Worm (Caenorhabditis elegans) whole organism, L3 larva: ENCODE measurements around the gene frl-1.
A peak's percentile ranks its signal among the peaks of the same experiment; 100 is the strongest.

Experiments
- R02D3.7 ChIP-seq: fragments of 150-350 bp; optimal IDR thresholded peaks from 2 replicates; lab custom pipeline; 2014; ENCODE audit warnings: missing biosample characterization, missing genetic modification characterization
- aly-2 ChIP-seq: fragments of 150-350 bp; optimal IDR thresholded peaks from 2 replicates; lab custom pipeline; 2014; ENCODE audit warnings: missing biosample characterization, missing genetic modification characterization
- ceh-28 ChIP-seq: fragments of 150-350 bp; optimal IDR thresholded peaks from 2 replicates; lab custom pipeline; 2014; ENCODE audit warnings: missing biosample characterization, missing genetic modification reagents, missing genetic modification characterization
- daf-12 ChIP-seq: fragments of 150-350 bp; optimal IDR thresholded peaks from 2 replicates; lab custom pipeline; 2014; ENCODE audit warnings: missing biosample characterization, missing genetic modification reagents, missing genetic modification characterization
- egl-27 ChIP-seq: sonication (generic microtip); optimal IDR thresholded peaks from 4 replicates; lab custom pipeline; 2017; ENCODE audit warnings: missing biosample characterization, missing genetic modification reagents, missing genetic modification characterization
- elt-2 ChIP-seq: sonication (generic microtip); optimal IDR thresholded peaks from 2 replicates; lab custom pipeline; 2016; ENCODE audit warnings: missing genetic modification reagents, mild to moderate bottlenecking, missing genetic modification characterization, missing compliant biosample characterization
- eor-1 ChIP-seq, 2 experiments: fragments of 150-350 bp; optimal IDR thresholded peaks; 2 replicates each; lab custom pipeline; 2014 to 2018; ENCODE audit warnings: missing biosample characterization in 2 of 2, missing genetic modification characterization in 2 of 2
- fkh-10 ChIP-seq: sonication (generic microtip); optimal IDR thresholded peaks from 2 replicates; lab custom pipeline; 2017; ENCODE audit warnings: missing biosample characterization, missing genetic modification reagents, missing genetic modification characterization
- fkh-2 ChIP-seq: fragments of 150-350 bp; optimal IDR thresholded peaks from 2 replicates; lab custom pipeline; 2014; ENCODE audit warnings: missing biosample characterization, missing genetic modification reagents, missing genetic modification characterization
- hmg-11 ChIP-seq: sonication (generic microtip); optimal IDR thresholded peaks from 2 replicates; lab custom pipeline; 2016; ENCODE audit warnings: missing genetic modification characterization, missing compliant biosample characterization
- jun-1 ChIP-seq: fragments of 150-350 bp; optimal IDR thresholded peaks from 2 replicates; lab custom pipeline; 2014; ENCODE audit warnings: missing biosample characterization, missing genetic modification reagents, missing genetic modification characterization
- lin-39 ChIP-seq: fragments of 150-350 bp; optimal IDR thresholded peaks from 2 replicates; lab custom pipeline; 2018; ENCODE audit warnings: missing biosample characterization, missing genetic modification reagents, missing genetic modification characterization
- lsy-12 ChIP-seq: sonication (generic microtip); optimal IDR thresholded peaks from 2 replicates; lab custom pipeline; 2016; ENCODE audit warnings: mild to moderate bottlenecking, missing genetic modification characterization, missing compliant biosample characterization
- mml-1 ChIP-seq: fragments of 150-350 bp; sonication (generic microtip); optimal IDR thresholded peaks from 3 replicates; lab custom pipeline; 2014; ENCODE audit warnings: missing biosample characterization, missing genetic modification characterization
- nfya-1 ChIP-seq: sonication (generic microtip); optimal IDR thresholded peaks from 2 replicates; lab custom pipeline; 2017; ENCODE audit warnings: missing genetic modification characterization, mild to moderate bottlenecking, missing compliant biosample characterization, antibody characterized with exemption, moderate library complexity; ENCODE audit not compliant: insufficient read depth
- nhr-23 ChIP-seq: fragments of 150-350 bp; optimal IDR thresholded peaks from 2 replicates; lab custom pipeline; 2014; ENCODE audit warnings: missing biosample characterization, missing genetic modification reagents, missing genetic modification characterization
- nhr-25 ChIP-seq: sonication (generic microtip); optimal IDR thresholded peaks from 2 replicates; lab custom pipeline; 2017; ENCODE audit warnings: missing biosample characterization, missing genetic modification characterization
- nhr-28 ChIP-seq: fragments of 150-350 bp; optimal IDR thresholded peaks from 2 replicates; lab custom pipeline; 2014; ENCODE audit warnings: missing biosample characterization, missing genetic modification characterization
- nhr-43 ChIP-seq: sonication (generic microtip); optimal IDR thresholded peaks from 2 replicates; lab custom pipeline; 2016; ENCODE audit warnings: mild to moderate bottlenecking, missing genetic modification characterization, missing compliant biosample characterization; ENCODE audit not compliant: poor library complexity, severe bottlenecking
- nhr-76 ChIP-seq: fragments of 150-350 bp; sonication (generic microtip); optimal IDR thresholded peaks from 5 replicates; lab custom pipeline; 2014; ENCODE audit warnings: missing biosample characterization, missing genetic modification characterization
- nhr-77 ChIP-seq: fragments of 150-350 bp; optimal IDR thresholded peaks from 2 replicates; lab custom pipeline; 2014; ENCODE audit warnings: missing biosample characterization, missing genetic modification characterization
- pha-4 ChIP-seq: fragments of 150-350 bp; optimal IDR thresholded peaks from 2 replicates; lab custom pipeline; 2014; ENCODE audit warnings: missing biosample characterization, missing genetic modification reagents, missing genetic modification characterization
- pqm-1 ChIP-seq: fragments of 150-350 bp; optimal IDR thresholded peaks from 2 replicates; lab custom pipeline; 2017; ENCODE audit warnings: missing biosample characterization, missing genetic modification characterization, inconsistent platforms
- sea-2 ChIP-seq: fragments of 150-350 bp; sonication (generic microtip); optimal IDR thresholded peaks from 4 replicates; lab custom pipeline; 2014; ENCODE audit warnings: missing biosample characterization, missing genetic modification reagents, missing genetic modification characterization
- skn-1 ChIP-seq: fragments of 150-350 bp; optimal IDR thresholded peaks from 2 replicates; lab custom pipeline; 2014; ENCODE audit warnings: missing biosample characterization, missing genetic modification characterization
- snpc-4 ChIP-seq: fragments of 150-350 bp; optimal IDR thresholded peaks from 2 replicates; lab custom pipeline; 2014; ENCODE audit warnings: missing biosample characterization, missing genetic modification characterization
- unc-62 ChIP-seq: fragments of 150-350 bp; sonication (generic microtip); optimal IDR thresholded peaks from 4 replicates; lab custom pipeline; 2014; ENCODE audit warnings: missing biosample characterization, missing genetic modification reagents, missing genetic modification characterization
- ztf-11 ChIP-seq: fragments of 150-350 bp; optimal IDR thresholded peaks from 2 replicates; lab custom pipeline; 2014; ENCODE audit warnings: missing biosample characterization, missing genetic modification characterization
- ztf-4 ChIP-seq: fragments of 150-350 bp; optimal IDR thresholded peaks from 2 replicates; lab custom pipeline; 2014; ENCODE audit warnings: missing biosample characterization, missing genetic modification characterization

frl-1 gene

ce11 chrIII:2112009-2112408 lies 11.9 kb upstream of the frl-1 start:
- TF ChIP-seq eor-1 (tag; optimal IDR thresholded peaks at IDR 0.05; lab: Kevin White, UChicago) (no peak), mml-1 (tag; lab: Kevin White, UChicago) (no peak), nfya-1 (tag; lab: Kevin White, UChicago) (no peak), jun-1 (tag; lab: Kevin White, UChicago) (no peak), fkh-2 (tag; lab: Kevin White, UChicago) (no peak)

- TF ChIP-seq ceh-28 (tag; lab: Kevin White, UChicago) (peak; percentile 99), ztf-4 (tag; lab: Kevin White, UChicago) (no peak)
- TF ChIP-seq, all 47 proteins: peak for 1
Observed at ce11 chrIII:2112601-2113176, 11.2 kb upstream of the frl-1 start.

- no peak for TF ChIP-seq pha-4 (tag; lab: Kevin White, UChicago)
- TF ChIP-seq daf-12 (tag; lab: Kevin White, UChicago), result no peak
- TF ChIP-seq snpc-4 (tag; lab: Kevin White, UChicago), result no peak
- peak; percentile 54 for TF ChIP-seq ceh-28 (tag; lab: Kevin White, UChicago)
- TF ChIP-seq sea-2, result no peak
- TF ChIP-seq nhr-28 (tag; lab: Kevin White, UChicago), result no peak
- TF ChIP-seq nhr-23, result no peak
- TF ChIP-seq fkh-10 (GFP tag; lab: Kevin White, UChicago), result no peak
Observed at ce11 chrIII:2115322-2115721, 8.6 kb upstream of the frl-1 start.

- no peak for TF ChIP-seq skn-1
- no peak for TF ChIP-seq ztf-11
- TF ChIP-seq snpc-4 (tag; lab: Kevin White, UChicago), result no peak
- TF ChIP-seq nhr-77 (tag; lab: Kevin White, UChicago), result no peak
- TF ChIP-seq nfya-1 (tag; lab: Kevin White, UChicago), result no peak
- no peak for TF ChIP-seq lin-39 (tag; lab: Kevin White, UChicago)
- TF ChIP-seq pqm-1 (tag; lab: Kevin White, UChicago), result no peak
- TF ChIP-seq nhr-28 (tag; lab: Kevin White, UChicago), result no peak
Observed at ce11 chrIII:2116797-2117196, 7.1 kb upstream of the frl-1 start, which contains the start of gene Y48G9A.11. Gene Y48G9A.11, minus strand, starts transcription at chrIII:2116897.

ce11 chrIII:2117541-2117940 lies 6.4 kb upstream of the frl-1 start, which contains the start of gene Y48G9A.6:
Gene Y48G9A.6, plus strand, starts transcription at chrIII:2117841.
- no peak for TF ChIP-seq R02D3.7
- TF ChIP-seq unc-62 (GFP tag; lab: Kevin White, UChicago), result no peak
- no peak for TF ChIP-seq nhr-28 (tag; lab: Kevin White, UChicago)
- no peak for TF ChIP-seq ceh-28 (tag; lab: Kevin White, UChicago)
- TF ChIP-seq nhr-43 (tag; lab: Kevin White, UChicago), result no peak
- TF ChIP-seq pha-4 (tag; lab: Kevin White, UChicago), result no peak
- TF ChIP-seq jun-1 (tag; lab: Kevin White, UChicago), result no peak
- no peak for TF ChIP-seq aly-2 (tag; lab: Kevin White, UChicago)
- no peak for TF ChIP-seq lsy-12 (tag; lab: Kevin White, UChicago)
- TF ChIP-seq eor-1 (tag; optimal IDR thresholded peaks at IDR 0.05; lab: Kevin White, UChicago), result no peak
- no peak for TF ChIP-seq egl-27 (tag; lab: Kevin White, UChicago)
- TF ChIP-seq nhr-76 (tag; lab: Kevin White, UChicago), result no peak
- TF ChIP-seq mml-1 (tag; lab: Kevin White, UChicago), result no peak

- TF ChIP-seq nhr-25, result peak; percentile 51
- peak; percentile 4 for TF ChIP-seq hmg-11
- TF ChIP-seq elt-2 (tag; lab: Kevin White, UChicago), result no peak
- peak; percentile 59 for TF ChIP-seq nhr-23
- TF ChIP-seq lin-39 (tag; lab: Kevin White, UChicago), result no peak
Observed at ce11 chrIII:2125936-2126335, 2.0 kb downstream of the frl-1 start.
